Fruit fly (Drosophila melanogaster) S2 (cell line): ENCODE data around the gene CG12991.

Experiments used
- CG8478 ChIP-seq: fragments of >200 bp; optimal IDR thresholded peaks from 2 replicates; lab custom pipeline; 2018
- CTCF ChIP-seq, 2 experiments: fragments of >200 bp; optimal IDR thresholded peaks; 2 replicates each; lab custom pipeline; 2018

The CG12991 gene

dm6 chrX:17631996-17632612, 52.4 kb downstream of the CG12991 start, which contains the start of the genes corolla and ND-24:
Gene corolla, minus strand, starts transcription at chrX:17632047.
Gene ND-24, plus strand, starts transcription at chrX:17632089.
- TF ChIP-seq CTCF (optimal IDR thresholded peaks at IDR 0.05; lab: Kevin White, UChicago) (no peak), CG8478 (lab: Kevin White, UChicago) (no peak)

dm6 chrX:17636001-17636400, 56.3 kb downstream of the CG12991 start, which contains the start of the genes CG8289 and CG5800:
Gene CG8289, minus strand, starts transcription at chrX:17636044.
Gene CG5800, plus strand, starts transcription at chrX:17636281.
- TF ChIP-seq CTCF (optimal IDR thresholded peaks at IDR 0.05; lab: Kevin White, UChicago) (no peak), CG8478 (lab: Kevin White, UChicago) (no peak)

- no peak for TF ChIP-seq CTCF (optimal IDR thresholded peaks at IDR 0.05; lab: Kevin White, UChicago)
- no peak for TF ChIP-seq CG8478 (lab: Kevin White, UChicago)
Observed at dm6 chrX:17640837-17641236, 61.2 kb downstream of the CG12991 start.
